Fruit fly (Drosophila melanogaster): ENCODE measurements around the gene pum.

Gene pum

DNA sequence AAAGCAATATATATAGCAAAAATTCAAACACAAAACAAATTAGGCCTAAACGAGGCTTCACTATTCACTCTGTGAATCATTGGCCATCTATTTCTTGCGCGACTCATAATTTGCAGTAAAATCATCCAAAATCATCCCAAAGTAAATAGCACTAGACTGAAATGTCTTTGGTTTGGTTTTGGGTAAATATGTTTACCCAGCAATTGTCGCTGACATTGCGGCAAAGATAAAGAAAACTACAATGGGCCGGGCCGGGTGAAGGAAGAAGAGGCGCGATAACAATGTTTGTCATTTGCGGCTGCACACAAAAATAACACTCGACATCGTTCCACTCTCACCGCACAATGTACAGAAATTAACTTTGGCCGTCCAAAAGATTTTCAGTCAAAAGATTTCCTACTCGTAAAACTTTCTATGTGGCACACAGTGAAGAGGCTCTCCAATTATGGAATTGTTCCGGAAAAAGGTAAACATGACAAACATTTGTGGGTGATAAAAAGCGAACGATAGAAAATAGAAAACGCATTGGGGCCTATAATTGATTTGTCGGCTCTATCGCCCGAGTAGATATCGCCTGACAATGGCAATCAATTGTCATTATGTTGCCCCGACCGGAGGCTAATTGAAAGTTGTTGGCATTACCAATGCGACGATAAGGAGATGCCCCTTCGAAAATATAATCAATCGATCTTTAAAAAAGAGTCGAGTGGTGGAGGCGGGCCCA is 110.4 kb downstream of the pum start (continued):
- peak; percentile 40; the same call in 1 of the 3 replicates for TF ChIP-seq CG3726 (GFP tag; IDR thresholded peaks at IDR 0.05)
- TF ChIP-seq CG17186 (GFP tag; optimal IDR thresholded peaks at IDR 0.05): peak; percentile 53
- TF ChIP-seq NK7.1 (GFP tag; optimal IDR thresholded peaks at IDR 0.05): peak; percentile 24
- TF ChIP-seq slou (GFP tag; optimal IDR thresholded peaks at IDR 0.05): peak; percentile 19
- TF ChIP-seq gt (GFP tag; IDR thresholded peaks at IDR 0.05): no peak
- TF ChIP-seq rib (GFP tag; IDR thresholded peaks at IDR 0.05): 0 out of 2 replicates have a peak, but pooled peaks have one; percentile 51
- TF ChIP-seq CG4707 (GFP tag; optimal IDR thresholded peaks at IDR 0.05): peak; percentile 36
- TF ChIP-seq CG8388 (GFP tag; optimal IDR thresholded peaks at IDR 0.05): peak; percentile 20
- no peak for TF ChIP-seq ewg (GFP tag; optimal IDR thresholded peaks at IDR 0.05)
- peak; percentile 67; the same call in 2 of the 3 replicates for TF ChIP-seq CG17361 (GFP tag; IDR thresholded peaks at IDR 0.05)
- TF ChIP-seq CG10654 (GFP tag; optimal IDR thresholded peaks at IDR 0.05): peak; percentile 60
- peak; percentile 72 for TF ChIP-seq PHDP (tag; optimal IDR thresholded peaks at IDR 0.05)
- no peak for TF ChIP-seq Hr78 (GFP tag; optimal IDR thresholded peaks at IDR 0.05)
- no peak for TF ChIP-seq zf30C (GFP tag; optimal IDR thresholded peaks at IDR 0.05)
- TF ChIP-seq Gug (GFP tag; IDR thresholded peaks at IDR 0.05): no peak
- no peak for TF ChIP-seq jigr1 (GFP tag; IDR thresholded peaks at IDR 0.05)
- TF ChIP-seq E2f2 (GFP tag; IDR thresholded peaks at IDR 0.05): peak; percentile 17; the same call in 1 of the 2 replicates
- TF ChIP-seq Ptx1 (GFP tag; IDR thresholded peaks at IDR 0.05): 0 out of 2 replicates have a peak, but pooled peaks have one; percentile 31
- TF ChIP-seq yki (optimal IDR thresholded peaks at IDR 0.05): no peak
- TF ChIP-seq CG33213 (GFP tag; optimal IDR thresholded peaks at IDR 0.05): no peak
- TF ChIP-seq ssp (GFP tag; IDR thresholded peaks at IDR 0.05): no peak
- TF ChIP-seq emc (GFP tag; optimal IDR thresholded peaks at IDR 0.05): no peak
- no peak for TF ChIP-seq Sry-δ (GFP tag; optimal IDR thresholded peaks at IDR 0.05)
- no peak for TF ChIP-seq CG7745 (tag; optimal IDR thresholded peaks at IDR 0.05)
- peak; percentile 80; the same call in 2 of the 3 replicates for TF ChIP-seq so (GFP tag; IDR thresholded peaks at IDR 0.05)
- TF ChIP-seq Atf-2 (GFP tag; optimal IDR thresholded peaks at IDR 0.05): no peak
- TF ChIP-seq row (GFP tag; IDR thresholded peaks at IDR 0.05): no peak
- TF ChIP-seq Jarid2 (GFP tag; optimal IDR thresholded peaks at IDR 0.05): peak; percentile 62
- peak; percentile 46 for TF ChIP-seq CG18619 (GFP tag; optimal IDR thresholded peaks at IDR 0.05)
- peak; percentile 39 for TF ChIP-seq CG8290 (GFP tag; optimal IDR thresholded peaks at IDR 0.05)
- TF ChIP-seq CG8290 (tag; optimal IDR thresholded peaks at IDR 0.05): peak in 1 of 2 experiments; percentile 42
- peak; percentile 4 for TF ChIP-seq CG10431 (GFP tag; optimal IDR thresholded peaks at IDR 0.05)
- TF ChIP-seq bab2 (GFP tag; optimal IDR thresholded peaks at IDR 0.05): no peak
- no peak for TF ChIP-seq nerfin-2 (GFP tag; IDR thresholded peaks at IDR 0.05; ENCODE audit: partially characterized antibody)
- peak; percentile 63 for TF ChIP-seq Sry-β (GFP tag; optimal IDR thresholded peaks at IDR 0.05)
- TF ChIP-seq CG10959 (GFP tag; IDR thresholded peaks at IDR 0.05): peak; percentile 51; the same call in 1 of the 2 replicates
- peak; percentile 14 for TF ChIP-seq en (GFP tag; optimal IDR thresholded peaks at IDR 0.05)
- TF ChIP-seq sens-2 (GFP tag; IDR thresholded peaks at IDR 0.05): peak; percentile 81
- no peak for TF ChIP-seq BEAF-32 (GFP tag; optimal IDR thresholded peaks at IDR 0.05)
- no peak for TF ChIP-seq CG17328 (GFP tag; IDR thresholded peaks at IDR 0.05)
- TF ChIP-seq croc (GFP tag; conservative IDR thresholded peaks at IDR 0.05): no peak; the same call in 2 of the 3 replicates
- peak; percentile 40; the same call in 1 of the 2 replicates for TF ChIP-seq CG5953 (GFP tag; IDR thresholded peaks at IDR 0.05)
- no peak for TF ChIP-seq MESR4 (GFP tag; optimal IDR thresholded peaks at IDR 0.05)
- TF ChIP-seq Bteb2 (GFP tag; optimal IDR thresholded peaks at IDR 0.05): no peak
- TF ChIP-seq CG7556 (GFP tag; optimal IDR thresholded peaks at IDR 0.05): peak; percentile 59
- TF ChIP-seq Dip3 (GFP tag; optimal IDR thresholded peaks at IDR 0.05): no peak
- peak; percentile 91 for TF ChIP-seq CG6813 (GFP tag; optimal IDR thresholded peaks at IDR 0.05)
- TF ChIP-seq wdn (GFP tag; IDR thresholded peaks at IDR 0.05): no peak
- TF ChIP-seq CG32532 (GFP tag; IDR thresholded peaks at IDR 0.05): no peak; the same call in 1 of the 2 replicates
- peak; percentile 86 for TF ChIP-seq Asciz (GFP tag; optimal IDR thresholded peaks at IDR 0.05)
